Worm (Caenorhabditis elegans): Measurements from ENCODE around the gene ZC190.7.
A peak's percentile ranks its signal among the peaks of the same experiment; 100 is the strongest.

ZC190.7 gene

DNA sequence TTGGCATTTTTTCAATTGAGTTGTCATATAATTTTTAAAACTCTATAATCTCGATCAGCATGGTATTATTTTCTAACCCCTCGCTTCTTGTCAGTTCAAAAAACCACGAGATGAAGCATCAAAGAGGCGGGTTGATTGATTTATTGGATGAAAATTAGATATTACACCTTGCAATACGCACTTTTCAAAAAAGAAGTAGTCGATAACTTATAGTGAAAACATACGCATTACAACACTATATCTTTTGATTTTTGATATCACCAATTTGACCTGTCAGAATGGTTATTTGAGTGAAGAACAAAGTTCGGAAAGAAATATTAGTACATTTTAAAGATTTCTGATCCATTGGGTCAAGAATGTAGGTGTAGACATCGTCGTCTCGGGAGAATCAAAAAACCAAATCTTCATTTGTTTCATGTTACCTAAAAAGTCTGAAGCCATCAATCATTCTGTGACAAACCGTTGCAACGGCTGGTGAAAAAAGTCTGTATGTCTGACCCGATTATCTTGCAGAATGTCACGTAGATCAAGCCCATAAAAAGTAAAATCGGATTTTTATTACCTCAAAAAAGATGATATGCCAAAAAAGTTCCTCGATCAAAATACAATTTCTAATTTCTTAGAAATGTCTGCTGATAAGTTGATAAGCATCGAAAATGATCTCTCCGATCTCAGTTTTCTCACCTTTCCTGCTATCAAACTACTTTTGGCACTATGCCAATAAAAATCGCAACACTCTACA, 33.4 kb downstream of the ZC190.7 start (continued):
- TF ChIP-seq nhr-102 (tag; optimal IDR thresholded peaks at IDR 0.05) (no peak), nhr-10 (tag; optimal IDR thresholded peaks at IDR 0.05) (no peak), nhr-28 (tag; optimal IDR thresholded peaks at IDR 0.05) (peak; percentile 61), spr-3 (GFP tag; optimal IDR thresholded peaks at IDR 0.05) (no peak)

ce11 chrV:8652177-8652576, 34.5 kb downstream of the ZC190.7 start:
- no peak for TF ChIP-seq pqm-1 (tag; optimal IDR thresholded peaks at IDR 0.05)
- TF ChIP-seq nhr-28 (tag; optimal IDR thresholded peaks at IDR 0.05), result peak; percentile 6
- no peak for TF ChIP-seq mes-2 (tag; optimal IDR thresholded peaks at IDR 0.05; ENCODE audit: poor library complexity, severe bottlenecking)
- TF ChIP-seq daf-12 (tag; optimal IDR thresholded peaks at IDR 0.05), result no peak
- TF ChIP-seq mxl-3 (GFP tag; optimal IDR thresholded peaks at IDR 0.05), result peak; percentile 1
- peak; percentile 81 for TF ChIP-seq aha-1 (tag)
- TF ChIP-seq unc-62 (GFP tag; optimal IDR thresholded peaks at IDR 0.05 in 1 of 2), result peak in 1 of 2 experiments; percentile 93
- no peak for TF ChIP-seq unc-62 (tag; optimal IDR thresholded peaks at IDR 0.05)
- TF ChIP-seq sdz-12 (GFP tag; optimal IDR thresholded peaks at IDR 0.05), result no peak
- TF ChIP-seq hlh-11 (tag; optimal IDR thresholded peaks at IDR 0.05), result peak; percentile 5
- TF ChIP-seq lin-13 (GFP tag; optimal IDR thresholded peaks at IDR 0.05), result no peak
- TF ChIP-seq hmg-1.1 (GFP tag; IDR thresholded peaks at IDR 0.05), result no peak
- TF ChIP-seq cey-2 (tag; optimal IDR thresholded peaks at IDR 0.05; ENCODE audit: borderline replicate concordance, insufficient read depth), result no peak
- no peak for TF ChIP-seq lin-1 (GFP tag; IDR thresholded peaks at IDR 0.05)
- TF ChIP-seq zfp-2 (tag; optimal IDR thresholded peaks at IDR 0.05), result no peak
- TF ChIP-seq nhr-11 (tag; optimal IDR thresholded peaks at IDR 0.05), result no peak

DNA sequence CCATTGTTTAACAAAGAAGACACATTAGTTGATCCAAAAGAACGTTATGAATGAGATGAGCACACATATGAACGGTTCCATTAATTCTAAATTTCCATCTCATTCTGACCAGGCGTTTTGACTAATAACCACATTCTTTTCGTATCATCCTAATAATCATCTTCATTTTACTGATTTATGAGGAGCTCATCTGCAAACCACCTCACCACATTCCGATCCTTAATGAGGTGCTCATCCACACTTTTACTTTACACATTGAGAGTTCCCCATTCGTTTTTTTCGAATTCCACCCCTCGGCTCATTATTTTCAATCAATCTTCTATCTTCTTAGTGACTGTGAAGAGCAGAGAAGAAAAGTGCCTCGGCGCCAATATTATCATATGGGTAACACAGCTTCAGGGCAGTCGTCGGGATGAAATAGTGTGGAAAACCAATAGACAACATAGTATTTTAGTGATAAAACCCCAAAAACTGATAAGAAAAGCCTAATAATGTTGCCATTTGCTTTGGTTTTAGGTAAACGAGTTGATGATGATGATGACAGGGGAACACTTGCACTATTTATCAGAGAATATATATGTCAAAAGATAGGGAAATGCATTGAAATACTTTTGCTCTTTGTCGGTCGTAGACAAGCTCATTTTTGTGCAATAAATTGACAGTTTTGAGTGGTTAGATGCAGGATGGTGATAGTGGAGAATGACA, 35.5 kb downstream of the ZC190.7 start:
- TF ChIP-seq ceh-28 (tag; optimal IDR thresholded peaks at IDR 0.05), result no peak
- TF ChIP-seq ama-1 (optimal IDR thresholded peaks at IDR 0.05), result no peak
- TF ChIP-seq F37D6.2 (tag; optimal IDR thresholded peaks at IDR 0.05), result no peak
- no peak for TF ChIP-seq spr-3 (GFP tag; optimal IDR thresholded peaks at IDR 0.05)
- no peak for TF ChIP-seq spr-1 (tag; optimal IDR thresholded peaks at IDR 0.05)
- TF ChIP-seq nhr-237 (tag; optimal IDR thresholded peaks at IDR 0.05), result no peak
- TF ChIP-seq ZK546.5 (tag; optimal IDR thresholded peaks at IDR 0.05), result no peak
- TF ChIP-seq lin-39 (tag; optimal IDR thresholded peaks at IDR 0.05), result no peak
- peak; percentile 40 for TF ChIP-seq hlh-30 (tag; optimal IDR thresholded peaks at IDR 0.05; ENCODE audit: insufficient read depth)
- TF ChIP-seq fos-1 (tag; optimal IDR thresholded peaks at IDR 0.05), result no peak
- no peak for TF ChIP-seq lin-38 (GFP tag; IDR thresholded peaks at IDR 0.05)
- no peak for TF ChIP-seq R02D3.7 (tag; optimal IDR thresholded peaks at IDR 0.05)
- no peak for TF ChIP-seq Y105C5A.15 (GFP tag; IDR thresholded peaks at IDR 0.05)
- no peak for TF ChIP-seq fkh-10 (GFP tag; optimal IDR thresholded peaks at IDR 0.05)
- TF ChIP-seq duxl-1 (tag; optimal IDR thresholded peaks at IDR 0.05; ENCODE audit: poor library complexity), result no peak
- no peak for TF ChIP-seq ceh-62 (tag; optimal IDR thresholded peaks at IDR 0.05)
- peak; percentile 55 for TF ChIP-seq nhr-10 (tag; optimal IDR thresholded peaks at IDR 0.05)
- peak; percentile 99 for TF ChIP-seq pqm-1 (tag; optimal IDR thresholded peaks at IDR 0.05)
- TF ChIP-seq nhr-41 (GFP tag; IDR thresholded peaks at IDR 0.05), result peak; percentile 78; the same call in 1 of the 2 replicates
- TF ChIP-seq nhr-6 (tag; optimal IDR thresholded peaks at IDR 0.05), result peak; percentile 22
- no peak for TF ChIP-seq rbr-2 (tag; optimal IDR thresholded peaks at IDR 0.05)
- TF ChIP-seq lsy-2 (tag; optimal IDR thresholded peaks at IDR 0.05), result peak in 1 of 2 experiments; percentile 56
- TF ChIP-seq ceh-44 (GFP tag; IDR thresholded peaks at IDR 0.05), result no peak
- TF ChIP-seq dve-1 (tag; optimal IDR thresholded peaks at IDR 0.05; ENCODE audit: insufficient read depth), result peak; percentile 96
- TF ChIP-seq mxl-3 (GFP tag; optimal IDR thresholded peaks at IDR 0.05), result peak; percentile 42
- TF ChIP-seq ceh-20 (GFP tag; IDR thresholded peaks at IDR 0.05), result peak; percentile 78
- no peak for TF ChIP-seq Y5F2A.4 (GFP tag; optimal IDR thresholded peaks at IDR 0.05)
- no peak for TF ChIP-seq daf-12 (tag; optimal IDR thresholded peaks at IDR 0.05)
- no peak for TF ChIP-seq madf-9 (GFP tag; conservative IDR thresholded peaks at IDR 0.05)
- TF ChIP-seq T26A8.4 (GFP tag; IDR thresholded peaks at IDR 0.05), result 0 out of 2 replicates have a peak, but pooled peaks have one; percentile 35
- no peak for TF ChIP-seq Y75B8A.6 (GFP tag; IDR thresholded peaks at IDR 0.05)
- TF ChIP-seq nhr-77 (tag; optimal IDR thresholded peaks at IDR 0.05), result peak; percentile 88

All from whole organism, L4 larva.